Worm (Caenorhabditis elegans): ENCODE results near the gene F54F7.8.

Gene F54F7.8

ce11 chrX:11843363-11843762 lies 11.4 kb downstream of the F54F7.8 start, which contains the start of gene F54F7.2:
TSS of gene F54F7.2 (plus strand) at chrX:11843663.
- TF ChIP-seq snpc-4 (tag; optimal IDR thresholded peaks at IDR 0.05) = no peak
- TF ChIP-seq tag-97 (GFP tag; IDR thresholded peaks at IDR 0.05) = no peak
- TF ChIP-seq ZK546.5 (tag; optimal IDR thresholded peaks at IDR 0.05) = no peak
- TF ChIP-seq ama-1 (optimal IDR thresholded peaks at IDR 0.05) = no peak
- no peak for TF ChIP-seq ceh-44 (GFP tag; IDR thresholded peaks at IDR 0.05)
- TF ChIP-seq mdl-1 (tag; optimal IDR thresholded peaks at IDR 0.05) = no peak
- no peak for TF ChIP-seq unc-62 (GFP tag; optimal IDR thresholded peaks at IDR 0.05 in 1 of 2)
- no peak for TF ChIP-seq unc-62 (tag; optimal IDR thresholded peaks at IDR 0.05)
- TF ChIP-seq Y105C5A.15 (GFP tag; IDR thresholded peaks at IDR 0.05) = no peak
- no peak for TF ChIP-seq duxl-1 (tag; optimal IDR thresholded peaks at IDR 0.05; ENCODE audit: poor library complexity)
- TF ChIP-seq spr-3 (GFP tag; optimal IDR thresholded peaks at IDR 0.05) = no peak
- TF ChIP-seq daf-16 (GFP tag; optimal IDR thresholded peaks at IDR 0.05) = no peak
- TF ChIP-seq daf-16 (tag; optimal IDR thresholded peaks at IDR 0.05) = no peak
- no peak for TF ChIP-seq hlh-30 (tag; optimal IDR thresholded peaks at IDR 0.05; ENCODE audit: insufficient read depth)
- no peak for TF ChIP-seq nhr-76 (tag; optimal IDR thresholded peaks at IDR 0.05)
- TF ChIP-seq zag-1 (tag; optimal IDR thresholded peaks at IDR 0.05) = no peak
- no peak for TF ChIP-seq nhr-237 (tag; optimal IDR thresholded peaks at IDR 0.05)
- no peak for TF ChIP-seq ZK337.2 (GFP tag; IDR thresholded peaks at IDR 0.05)
- TF ChIP-seq ztf-7 (tag; optimal IDR thresholded peaks at IDR 0.05) = no peak

- no peak for TF ChIP-seq ZK337.2 (GFP tag; IDR thresholded peaks at IDR 0.05)
- no peak for TF ChIP-seq php-3 (GFP tag; IDR thresholded peaks at IDR 0.05)
- TF ChIP-seq dmd-9 (GFP tag; IDR thresholded peaks at IDR 0.05) = no peak
- no peak for TF ChIP-seq nhr-41 (GFP tag; IDR thresholded peaks at IDR 0.05)
- no peak for TF ChIP-seq lin-39 (tag; optimal IDR thresholded peaks at IDR 0.05)
- no peak for TF ChIP-seq Y5F2A.4 (GFP tag; optimal IDR thresholded peaks at IDR 0.05)
- TF ChIP-seq snpc-4 (tag; optimal IDR thresholded peaks at IDR 0.05) = no peak
- TF ChIP-seq daf-16 (GFP tag; optimal IDR thresholded peaks at IDR 0.05) = no peak
- no peak for TF ChIP-seq daf-16 (tag; optimal IDR thresholded peaks at IDR 0.05)
- TF ChIP-seq mes-2 (tag; optimal IDR thresholded peaks at IDR 0.05; ENCODE audit: poor library complexity, severe bottlenecking) = no peak
- TF ChIP-seq lin-15B (tag; optimal IDR thresholded peaks at IDR 0.05) = no peak
- TF ChIP-seq F37D6.2 (tag; optimal IDR thresholded peaks at IDR 0.05) = no peak
- no peak for TF ChIP-seq attf-4 (tag; optimal IDR thresholded peaks at IDR 0.05)
- TF ChIP-seq unc-62 (GFP tag; optimal IDR thresholded peaks at IDR 0.05 in 1 of 2) = no peak
- TF ChIP-seq unc-62 (tag; optimal IDR thresholded peaks at IDR 0.05) = no peak
- no peak for TF ChIP-seq nhr-237 (tag; optimal IDR thresholded peaks at IDR 0.05)
- no peak for TF ChIP-seq spr-3 (GFP tag; optimal IDR thresholded peaks at IDR 0.05)
- no peak for TF ChIP-seq ama-1 (optimal IDR thresholded peaks at IDR 0.05)
- TF ChIP-seq lin-29 (GFP tag; IDR thresholded peaks at IDR 0.05) = no peak
- TF ChIP-seq Y75B8A.6 (GFP tag; IDR thresholded peaks at IDR 0.05) = no peak
- TF ChIP-seq madf-5 (GFP tag; IDR thresholded peaks at IDR 0.05) = no peak
- TF ChIP-seq hlh-11 (tag; optimal IDR thresholded peaks at IDR 0.05) = no peak
Observed at ce11 chrX:11837378-11837777, 17.4 kb downstream of the F54F7.8 start, which contains the start of gene taf-7.1. TSS of gene taf-7.1 (minus strand) at chrX:11837478.

- TF ChIP-seq ztf-11 (tag; optimal IDR thresholded peaks at IDR 0.05) (no peak), unc-62 (GFP tag; optimal IDR thresholded peaks at IDR 0.05 in 1 of 2) (peak in 1 of 2 experiments; percentile 92), unc-62 (tag; optimal IDR thresholded peaks at IDR 0.05) (no peak), egl-43 (GFP tag; IDR thresholded peaks at IDR 0.05) (no peak)
Observed at ce11 chrX:11828661-11829060, 26.1 kb downstream of the F54F7.8 start.

- TF ChIP-seq nhr-28 (tag; optimal IDR thresholded peaks at IDR 0.05) (no peak), unc-62 (GFP tag; optimal IDR thresholded peaks at IDR 0.05 in 1 of 2) (peak in 1 of 2 experiments; percentile 21), unc-62 (tag; optimal IDR thresholded peaks at IDR 0.05) (no peak), aha-1 (tag) (peak; percentile 91)
Observed at ce11 chrX:11827528-11827927, 27.3 kb downstream of the F54F7.8 start.
